Worm (Caenorhabditis elegans): ENCODE data around the gene srh-116.

Gene srh-116

ce11 chrV:17240579-17241277 is 14.2 kb downstream of the srh-116 start:
- TF ChIP-seq daf-16 (GFP tag; optimal IDR thresholded peaks at IDR 0.05) (no peak), daf-16 (tag; optimal IDR thresholded peaks at IDR 0.05) (peak; percentile 55), gei-8 (GFP tag; optimal IDR thresholded peaks at IDR 0.05) (no peak), mes-2 (tag; optimal IDR thresholded peaks at IDR 0.05; ENCODE audit: poor library complexity, severe bottlenecking) (no peak), aly-2 (tag; optimal IDR thresholded peaks at IDR 0.05) (no peak), nhr-28 (tag; optimal IDR thresholded peaks at IDR 0.05) (peak; percentile 21), vab-7 (GFP tag; IDR thresholded peaks at IDR 0.05) (0 out of 2 replicates have a peak, but pooled peaks have one; percentile 16), tag-97 (GFP tag; IDR thresholded peaks at IDR 0.05) (no peak), lin-13 (GFP tag; optimal IDR thresholded peaks at IDR 0.05) (no peak), dmd-6 (GFP tag; IDR thresholded peaks at IDR 0.05) (peak; percentile 8; the same call in 1 of the 2 replicates), unc-62 (GFP tag; optimal IDR thresholded peaks at IDR 0.05 in 1 of 2) (peak in 1 of 2 experiments; percentile 5), unc-62 (tag; optimal IDR thresholded peaks at IDR 0.05) (no peak), dmd-8 (GFP tag; IDR thresholded peaks at IDR 0.05) (no peak), pqm-1 (tag; optimal IDR thresholded peaks at IDR 0.05) (peak; percentile 77), lin-1 (GFP tag; IDR thresholded peaks at IDR 0.05) (no peak), set-16 (GFP tag; IDR thresholded peaks at IDR 0.05) (peak; percentile 81)

ce11 chrV:17238799-17239198 is 16.1 kb downstream of the srh-116 start, which contains the start of gene T19C9.8:
T19C9.8 (plus strand) TSS chrV:17239097.
- TF ChIP-seq ceh-82 (tag; optimal IDR thresholded peaks at IDR 0.05) (no peak), dmd-6 (GFP tag; IDR thresholded peaks at IDR 0.05) (peak; percentile 37; the same call in 1 of the 2 replicates), pqm-1 (tag; optimal IDR thresholded peaks at IDR 0.05) (peak; percentile 74), ceh-44 (GFP tag; IDR thresholded peaks at IDR 0.05) (no peak), daf-16 (GFP tag; optimal IDR thresholded peaks at IDR 0.05) (no peak), daf-16 (tag; optimal IDR thresholded peaks at IDR 0.05) (peak; percentile 83), nhr-28 (tag; optimal IDR thresholded peaks at IDR 0.05) (peak; percentile 74), hlh-11 (tag; optimal IDR thresholded peaks at IDR 0.05) (peak; percentile 55), php-3 (GFP tag; IDR thresholded peaks at IDR 0.05) (0 out of 2 replicates have a peak, but pooled peaks have one; percentile 51)

DNA sequence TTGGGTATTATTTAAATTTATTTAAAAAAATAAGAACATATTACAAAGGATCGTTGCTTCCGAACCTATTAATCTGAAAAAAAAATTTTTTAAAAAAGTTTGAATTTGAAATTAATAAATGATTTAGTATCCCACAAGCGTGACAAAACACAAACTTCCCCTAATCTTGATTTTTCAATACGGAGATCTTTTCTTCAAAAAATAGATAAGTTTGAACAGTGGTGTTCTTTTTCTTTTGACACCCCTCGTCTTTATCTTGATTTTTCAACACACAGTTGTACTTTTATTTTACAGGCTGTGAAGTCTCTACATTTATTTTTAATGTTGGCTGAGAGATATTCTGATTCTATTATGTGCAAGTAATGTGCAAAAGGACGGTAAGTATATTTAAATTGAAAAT is 18.6 kb downstream of the srh-116 start, which contains the start of gene T19C9.10:
T19C9.10 (plus strand) TSS at position 248 of the 400 bp plus-strand sequence.
- TF ChIP-seq egl-43 (GFP tag; IDR thresholded peaks at IDR 0.05) (no peak), zfp-2 (tag; optimal IDR thresholded peaks at IDR 0.05) (no peak), ceh-32 (tag; optimal IDR thresholded peaks at IDR 0.05; ENCODE audit: poor library complexity) (no peak), dmd-9 (GFP tag; IDR thresholded peaks at IDR 0.05) (no peak), aha-1 (tag) (peak; percentile 54), lir-3 (tag; optimal IDR thresholded peaks at IDR 0.05) (no peak), dmd-8 (GFP tag; IDR thresholded peaks at IDR 0.05) (no peak), mdt-29 (GFP tag; IDR thresholded peaks at IDR 0.05) (no peak), daf-8 (GFP tag; IDR thresholded peaks at IDR 0.05) (no peak)

- TF ChIP-seq hlh-11 (tag; optimal IDR thresholded peaks at IDR 0.05) (no peak), aha-1 (tag) (no peak), unc-62 (GFP tag; optimal IDR thresholded peaks at IDR 0.05 in 1 of 2) (peak in 1 of 2 experiments; percentile 98), unc-62 (tag; optimal IDR thresholded peaks at IDR 0.05) (no peak)
Measured at ce11 chrV:17232403-17232802, 22.5 kb downstream of the srh-116 start.

ce11 chrV:17226119-17226518 is 28.8 kb downstream of the srh-116 start, which contains the start of gene srh-112:
srh-112 (minus strand) TSS chrV:17226219.
- TF ChIP-seq lin-38 (GFP tag; IDR thresholded peaks at IDR 0.05) (no peak), aha-1 (tag) (peak; percentile 16)

- TF ChIP-seq R02D3.7 (tag; optimal IDR thresholded peaks at IDR 0.05): no peak
- TF ChIP-seq unc-62 (GFP tag; optimal IDR thresholded peaks at IDR 0.05 in 1 of 2): peak in 1 of 2 experiments; percentile 47
- no peak for TF ChIP-seq unc-62 (tag; optimal IDR thresholded peaks at IDR 0.05)
Measured at ce11 chrV:17225389-17225788, 29.5 kb downstream of the srh-116 start, which contains the start of gene scl-25. scl-25 (plus strand) TSS chrV:17225689.

All from whole organism, L4 larva.